Worm (Caenorhabditis elegans) whole organism, L1 larva: ENCODE results near the gene bus-17.

Source experiments
- alr-1 ChIP-seq: fragments of 200-800 bp; sonication (Bioruptor generic); optimal IDR thresholded peaks from 2 replicates; lab custom pipeline; 2018; ENCODE audit warnings: borderline replicate concordance, mild to moderate bottlenecking, missing genetic modification characterization, missing compliant biosample characterization
- aly-2 ChIP-seq: fragments of 150-350 bp; optimal IDR thresholded peaks from 2 replicates; lab custom pipeline; 2014; ENCODE audit warnings: missing biosample characterization, missing genetic modification characterization
- ceh-63 ChIP-seq: fragments of 200-800 bp; sonication (Bioruptor generic); optimal IDR thresholded peaks from 2 replicates; lab custom pipeline; 2018; ENCODE audit warnings: mild to moderate bottlenecking, missing genetic modification characterization, missing compliant biosample characterization
- ceh-8 ChIP-seq: fragments of 200-800 bp; sonication (Bioruptor generic); optimal IDR thresholded peaks from 2 replicates; lab custom pipeline; 2018; ENCODE audit warnings: mild to moderate bottlenecking, missing genetic modification characterization, moderate library complexity, missing compliant biosample characterization
- ceh-88 ChIP-seq: fragments of 200-800 bp; sonication (Bioruptor generic); IDR thresholded peaks from 2 replicates; pipeline ENCODE4 v1.3.6; 2022; ENCODE audit warnings: missing genetic modification characterization, missing compliant biosample characterization
- ceh-90 ChIP-seq: sonication (generic microtip); optimal IDR thresholded peaks from 2 replicates; lab custom pipeline; 2016; ENCODE audit warnings: missing genetic modification characterization, missing compliant biosample characterization
- ces-1 ChIP-seq: fragments of 150-350 bp; optimal IDR thresholded peaks from 2 replicates; lab custom pipeline; 2014; ENCODE audit warnings: missing biosample characterization, missing genetic modification reagents, missing genetic modification characterization
- dpl-1 ChIP-seq, 3 experiments: fragments of 150-350 bp in 2 of 3; sonication (generic microtip) in 1 of 3; optimal IDR thresholded peaks; 2 replicates each; lab custom pipeline; 2014 to 2017; ENCODE audit warnings: missing biosample characterization in 3 of 3, missing genetic modification characterization in 3 of 3, missing genetic modification reagents in 3 of 3
- efl-3 ChIP-seq: fragments of 200-800 bp; sonication (Bioruptor generic); optimal IDR thresholded peaks from 2 replicates; lab custom pipeline; 2018; ENCODE audit warnings: mild to moderate bottlenecking, missing genetic modification characterization, missing compliant biosample characterization
- egl-13 ChIP-seq: sonication (generic microtip); optimal IDR thresholded peaks from 2 replicates; lab custom pipeline; 2016; ENCODE audit warnings: missing genotype, missing genetic modification reagents, missing genetic modification characterization, missing compliant biosample characterization
- elt-3 ChIP-seq, 6 experiments: fragments of 150-350 bp in 1 of 6; sonication (generic microtip); optimal IDR thresholded peaks; 2 replicates each; lab custom pipeline; 2017 to 2018; ENCODE audit warnings: missing biosample characterization in 6 of 6, missing genetic modification characterization in 6 of 6, inconsistent platforms in 1 of 6
- ets-5 ChIP-seq: fragments of 200-800 bp; sonication (Bioruptor generic); IDR thresholded peaks from 2 replicates; pipeline ENCODE4 v1.3.6; 2022; ENCODE audit warnings: missing genetic modification characterization, missing compliant biosample characterization
- fkh-4 ChIP-seq: sonication (generic microtip); optimal IDR thresholded peaks from 2 replicates; lab custom pipeline; 2016; ENCODE audit warnings: missing compliant biosample characterization, missing genetic modification characterization, borderline replicate concordance
- grh-1 ChIP-seq: fragments of 200-800 bp; sonication (Bioruptor generic); IDR thresholded peaks from 2 replicates; pipeline ENCODE4 v1.3.6; 2022; ENCODE audit warnings: missing genetic modification reagents, missing genetic modification characterization, missing compliant biosample characterization
- hlh-17 ChIP-seq: fragments of 200-800 bp; sonication (Bioruptor generic); optimal IDR thresholded peaks from 2 replicates; lab custom pipeline; 2018; ENCODE audit warnings: missing genetic modification characterization, mild to moderate bottlenecking, missing compliant biosample characterization, moderate library complexity, borderline replicate concordance
- hlh-4 ChIP-seq: sonication (generic microtip); optimal IDR thresholded peaks from 2 replicates; lab custom pipeline; 2016; ENCODE audit warnings: mild to moderate bottlenecking, missing genetic modification characterization, missing compliant biosample characterization
- lin-13 ChIP-seq: fragments of 150-350 bp; optimal IDR thresholded peaks from 2 replicates; lab custom pipeline; 2014; ENCODE audit warnings: missing biosample characterization, missing genetic modification reagents, missing genetic modification characterization
- lin-14 ChIP-seq: fragments of 200-800 bp; sonication (Bioruptor generic); optimal IDR thresholded peaks from 2 replicates; lab custom pipeline; 2018; ENCODE audit warnings: mild to moderate bottlenecking, missing genetic modification characterization, moderate library complexity, missing compliant biosample characterization
- lir-3 ChIP-seq: sonication (generic microtip); optimal IDR thresholded peaks from 2 replicates; lab custom pipeline; 2016; ENCODE audit warnings: mild to moderate bottlenecking, missing genetic modification characterization, moderate library complexity, missing compliant biosample characterization; ENCODE audit not compliant: poor library complexity
- lsy-2 ChIP-seq, 2 experiments: fragments of 150-350 bp; optimal IDR thresholded peaks; 2 replicates each; lab custom pipeline; 2014; ENCODE audit warnings: missing biosample characterization in 2 of 2, missing genetic modification characterization in 2 of 2
- mdl-1 ChIP-seq, 2 experiments: fragments of 150-350 bp; optimal IDR thresholded peaks; 2 replicates each; lab custom pipeline; 2014 to 2017; ENCODE audit warnings: missing biosample characterization in 2 of 2, missing genetic modification characterization in 2 of 2, inconsistent platforms in 1 of 2
- mep-1 ChIP-seq: fragments of 150-350 bp; optimal IDR thresholded peaks from 2 replicates; lab custom pipeline; 2014; ENCODE audit warnings: missing biosample characterization, missing genetic modification characterization
- nhr-12 ChIP-seq: sonication (generic microtip); optimal IDR thresholded peaks from 2 replicates; lab custom pipeline; 2017; ENCODE audit warnings: missing biosample characterization, missing genetic modification characterization
- nhr-20 ChIP-seq: sonication (generic microtip); optimal IDR thresholded peaks from 2 replicates; lab custom pipeline; 2016; ENCODE audit warnings: mild to moderate bottlenecking, missing genetic modification characterization, missing compliant biosample characterization
- nhr-47 ChIP-seq: sonication (generic microtip); optimal IDR thresholded peaks from 2 replicates; lab custom pipeline; 2016; ENCODE audit warnings: mild to moderate bottlenecking, missing genetic modification characterization, moderate library complexity, missing compliant biosample characterization
- nhr-76 ChIP-seq: sonication (generic microtip); optimal IDR thresholded peaks from 2 replicates; lab custom pipeline; 2017; ENCODE audit warnings: missing biosample characterization, missing genetic modification characterization
- nhr-77 ChIP-seq: fragments of 150-350 bp; optimal IDR thresholded peaks from 2 replicates; lab custom pipeline; 2014; ENCODE audit warnings: missing biosample characterization, missing genetic modification characterization
- nhr-85 ChIP-seq: sonication (generic microtip); peaks from one replicate; lab custom pipeline; 2016; ENCODE audit warnings: missing genetic modification characterization, inconsistent platforms, missing compliant biosample characterization
- rnt-1 ChIP-seq: sonication (generic microtip); optimal IDR thresholded peaks from 2 replicates; lab custom pipeline; 2016; ENCODE audit warnings: mild to moderate bottlenecking, missing genetic modification characterization, moderate library complexity, missing compliant biosample characterization
- skn-1 ChIP-seq: fragments of 150-350 bp; optimal IDR thresholded peaks from 2 replicates; lab custom pipeline; 2014; ENCODE audit warnings: missing biosample characterization, missing genetic modification characterization
- snpc-4 ChIP-seq: fragments of 150-350 bp; optimal IDR thresholded peaks from 2 replicates; lab custom pipeline; 2014; ENCODE audit warnings: missing biosample characterization, missing genetic modification characterization
- sptf-1 ChIP-seq: fragments of 150-350 bp; optimal IDR thresholded peaks from 2 replicates; lab custom pipeline; 2014; ENCODE audit warnings: missing biosample characterization, missing genetic modification characterization
- sup-37 ChIP-seq: fragments of 200-800 bp; sonication (Bioruptor generic); optimal IDR thresholded peaks from 2 replicates; lab custom pipeline; 2018; ENCODE audit warnings: mild to moderate bottlenecking, missing genetic modification characterization, missing compliant biosample characterization
- swsn-7 ChIP-seq: sonication (generic microtip); optimal IDR thresholded peaks from 2 replicates; lab custom pipeline; 2016; ENCODE audit warnings: missing genetic modification characterization, missing compliant biosample characterization
- tlp-1 ChIP-seq: fragments of 150-350 bp; optimal IDR thresholded peaks from 2 replicates; lab custom pipeline; 2014; ENCODE audit warnings: missing biosample characterization, missing genetic modification characterization
- unc-86 ChIP-seq: sonication (generic microtip); optimal IDR thresholded peaks from 2 replicates; lab custom pipeline; 2016; ENCODE audit warnings: missing genetic modification characterization, missing compliant biosample characterization
- xbp-1 ChIP-seq: sonication (generic microtip); optimal IDR thresholded peaks from 2 replicates; lab custom pipeline; 2016; ENCODE audit warnings: missing genetic modification characterization, missing compliant biosample characterization
- zip-4 ChIP-seq: fragments of 200-800 bp; sonication (Bioruptor generic); optimal IDR thresholded peaks from 2 replicates; lab custom pipeline; 2018; ENCODE audit warnings: mild to moderate bottlenecking, missing genetic modification characterization, moderate library complexity, missing compliant biosample characterization
- ztf-4 ChIP-seq: fragments of 150-350 bp; optimal IDR thresholded peaks from 2 replicates; lab custom pipeline; 2014; ENCODE audit warnings: missing biosample characterization, missing genetic modification characterization

The bus-17 gene

ce11 chrX:15724994-15725393 lies 41.2 kb downstream of the bus-17 start (continued):
- TF ChIP-seq xbp-1 (tag; lab: Kevin White, UChicago) (peak; percentile 62), efl-3 (GFP tag; lab: Kevin White, UChicago) (no peak), lin-14 (peak; percentile 83), ceh-8 (GFP tag; lab: Kevin White, UChicago) (no peak), ets-5 (GFP tag; lab: Robert Waterston, UW) (no peak), nhr-76 (tag; lab: Kevin White, UChicago) (no peak), ces-1 (GFP tag; lab: Kevin White, UChicago) (no peak)

ce11 chrX:15721346-15721745 lies 44.8 kb downstream of the bus-17 start, which contains the start of gene ZK662.5:
Gene ZK662.5, plus strand, starts transcription at chrX:15721646.
- no peak for TF ChIP-seq xbp-1 (tag; lab: Kevin White, UChicago)
- no peak for TF ChIP-seq skn-1
- no peak for TF ChIP-seq tlp-1 (tag; lab: Kevin White, UChicago)
- TF ChIP-seq lsy-2 (tag; optimal IDR thresholded peaks at IDR 0.05; lab: Kevin White, UChicago), result no peak
- TF ChIP-seq alr-1 (tag; lab: Kevin White, UChicago), result no peak
- no peak for TF ChIP-seq lir-3 (tag; lab: Kevin White, UChicago)
- TF ChIP-seq nhr-20 (tag; lab: Kevin White, UChicago), result no peak
- no peak for TF ChIP-seq fkh-4 (tag; lab: Kevin White, UChicago)
- TF ChIP-seq ztf-4 (tag; lab: Kevin White, UChicago), result no peak
- no peak for TF ChIP-seq ceh-88 (GFP tag; lab: Robert Waterston, UW)
- no peak for TF ChIP-seq lin-14
- TF ChIP-seq unc-86, result no peak
- TF ChIP-seq ceh-63, result no peak
- TF ChIP-seq efl-3 (GFP tag; lab: Kevin White, UChicago), result no peak
- no peak for TF ChIP-seq rnt-1 (tag; lab: Kevin White, UChicago)
- no peak for TF ChIP-seq mdl-1 (tag; optimal IDR thresholded peaks at IDR 0.05; lab: Kevin White, UChicago)

ce11 chrX:15718325-15718724 lies 47.8 kb downstream of the bus-17 start, which contains the start of gene ZK662.6:
Gene ZK662.6, plus strand, starts transcription at chrX:15718625.
- TF ChIP-seq hlh-17 (GFP tag; lab: Kevin White, UChicago), result no peak
- TF ChIP-seq aly-2 (tag; lab: Kevin White, UChicago), result no peak
- TF ChIP-seq snpc-4 (tag; lab: Kevin White, UChicago), result no peak
- no peak for TF ChIP-seq nhr-47 (tag; lab: Kevin White, UChicago)
- TF ChIP-seq sup-37 (GFP tag; lab: Kevin White, UChicago), result no peak
- TF ChIP-seq nhr-85 (tag; lab: Kevin White, UChicago), result no peak
- no peak for TF ChIP-seq ceh-90
- TF ChIP-seq zip-4 (GFP tag; lab: Kevin White, UChicago), result no peak
- TF ChIP-seq egl-13 (tag; lab: Kevin White, UChicago), result no peak

ce11 chrX:15716971-15717370 lies 49.2 kb downstream of the bus-17 start:
- no peak for TF ChIP-seq nhr-12 (tag; lab: Kevin White, UChicago)
- TF ChIP-seq swsn-7 (tag; lab: Kevin White, UChicago), result no peak
- TF ChIP-seq sptf-1 (tag; lab: Kevin White, UChicago), result no peak
- TF ChIP-seq grh-1 (GFP tag; lab: Robert Waterston, UW), result no peak
- no peak for TF ChIP-seq egl-13 (tag; lab: Kevin White, UChicago)
- no peak for TF ChIP-seq mep-1
- no peak for TF ChIP-seq lin-14
- no peak for TF ChIP-seq tlp-1 (tag; lab: Kevin White, UChicago)
- TF ChIP-seq ets-5 (GFP tag; lab: Robert Waterston, UW), result no peak
- no peak for TF ChIP-seq rnt-1 (tag; lab: Kevin White, UChicago)
- TF ChIP-seq lin-13 (GFP tag; lab: Kevin White, UChicago), result no peak
- TF ChIP-seq nhr-77 (tag; lab: Kevin White, UChicago), result no peak
- no peak for TF ChIP-seq dpl-1 (GFP tag; optimal IDR thresholded peaks at IDR 0.05; lab: Kevin White, UChicago)
- no peak for TF ChIP-seq hlh-17 (GFP tag; lab: Kevin White, UChicago)
- TF ChIP-seq hlh-4 (tag; lab: Kevin White, UChicago), result no peak
- TF ChIP-seq ceh-88 (GFP tag; lab: Robert Waterston, UW), result no peak
- no peak for TF ChIP-seq elt-3 (tag; optimal IDR thresholded peaks at IDR 0.05; lab: Kevin White, UChicago)
